Worm (Caenorhabditis elegans) whole organism, L4 larva: ENCODE data around the gene F55B11.7.
A peak's percentile ranks its signal among the peaks of the same experiment; 100 is the strongest.

Source experiments
- ceh-28 ChIP-seq: fragments of 150-350 bp; optimal IDR thresholded peaks from 2 replicates; lab custom pipeline; 2014; ENCODE audit warnings: missing biosample characterization, missing genetic modification reagents, missing genetic modification characterization
- egl-27 ChIP-seq: sonication (generic microtip); optimal IDR thresholded peaks from 3 replicates; lab custom pipeline; 2017; ENCODE audit warnings: missing biosample characterization, missing genetic modification reagents, missing genetic modification characterization
- fos-1 ChIP-seq: fragments of 150-350 bp; optimal IDR thresholded peaks from 2 replicates; lab custom pipeline; 2014; ENCODE audit warnings: missing biosample characterization, missing genetic modification characterization
- nhr-11 ChIP-seq: fragments of 150-350 bp; optimal IDR thresholded peaks from 2 replicates; lab custom pipeline; 2014; ENCODE audit warnings: missing biosample characterization, missing genetic modification characterization
- nhr-28 ChIP-seq: fragments of 150-350 bp; optimal IDR thresholded peaks from 2 replicates; lab custom pipeline; 2014; ENCODE audit warnings: missing biosample characterization, missing genetic modification characterization
- unc-62 ChIP-seq, 3 experiments: fragments of 150-350 bp in 1 of 3; sonication (generic microtip); optimal IDR thresholded peaks in 2 of 3; peaks in 1 of 3; 1 replicate in 1 of 3; 2 replicates in 2 of 3; lab custom pipeline; 2014 to 2017; ENCODE audit warnings: missing biosample characterization in 3 of 3, missing genetic modification characterization in 3 of 3, missing genetic modification reagents in 3 of 3, missing genotype in 1 of 3
- ztf-11 ChIP-seq: fragments of 150-350 bp; optimal IDR thresholded peaks from 2 replicates; lab custom pipeline; 2014; ENCODE audit warnings: missing biosample characterization, missing genetic modification characterization

DNA sequence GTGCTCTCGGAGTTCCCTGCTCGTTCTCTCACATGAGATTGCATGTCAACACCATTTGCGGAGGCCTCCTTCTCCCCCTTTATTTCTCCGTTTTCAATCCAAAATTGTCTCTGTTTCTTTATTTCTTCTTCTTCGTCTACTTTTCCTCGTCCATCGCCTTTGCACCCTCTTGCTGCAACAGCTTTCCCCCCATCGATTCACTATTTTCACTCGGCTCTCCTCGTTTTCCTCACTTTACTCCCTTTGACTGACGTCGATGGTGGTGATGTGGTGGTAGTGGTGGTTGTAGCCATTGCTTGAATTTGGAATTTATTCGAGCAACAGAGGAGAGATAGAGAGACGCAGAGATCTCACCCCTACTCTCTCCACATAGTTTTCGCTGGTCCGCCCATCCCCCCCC lies 50.2 kb downstream of the F55B11.7 start:
- no peak for TF ChIP-seq nhr-28 (tag; lab: Kevin White, UChicago)
- peak; percentile 27 for TF ChIP-seq nhr-11 (tag; lab: Kevin White, UChicago)
- TF ChIP-seq fos-1 (tag; lab: Kevin White, UChicago): no peak
- peak; percentile 15 for TF ChIP-seq ceh-28
- TF ChIP-seq egl-27 (tag; lab: Kevin White, UChicago): no peak
- TF ChIP-seq unc-62 (GFP tag; optimal IDR thresholded peaks at IDR 0.05 in 1 of 2; lab: Kevin White, UChicago): no peak
- TF ChIP-seq unc-62 (tag; optimal IDR thresholded peaks at IDR 0.05; lab: Kevin White, UChicago): no peak
- no peak for TF ChIP-seq ztf-11 (tag; lab: Kevin White, UChicago)
